Worm (Caenorhabditis elegans) whole organism, L2 larva: ENCODE data around the gene C26B2.8.

Experiments used
- elt-3 ChIP-seq: sonication (generic microtip); optimal IDR thresholded peaks from 2 replicates; lab custom pipeline; 2017; ENCODE audit warnings: missing biosample characterization, missing genetic modification characterization
- skn-1 ChIP-seq: sonication (generic microtip); optimal IDR thresholded peaks from 2 replicates; lab custom pipeline; 2017; ENCODE audit warnings: missing biosample characterization, missing genetic modification characterization
- snpc-4 ChIP-seq: fragments of 150-350 bp; optimal IDR thresholded peaks from 2 replicates; lab custom pipeline; 2014; ENCODE audit warnings: missing biosample characterization, missing genetic modification characterization
- ztf-11 ChIP-seq: sonication (generic microtip); optimal IDR thresholded peaks from 2 replicates; lab custom pipeline; 2017; ENCODE audit warnings: missing biosample characterization, missing genetic modification characterization

DNA sequence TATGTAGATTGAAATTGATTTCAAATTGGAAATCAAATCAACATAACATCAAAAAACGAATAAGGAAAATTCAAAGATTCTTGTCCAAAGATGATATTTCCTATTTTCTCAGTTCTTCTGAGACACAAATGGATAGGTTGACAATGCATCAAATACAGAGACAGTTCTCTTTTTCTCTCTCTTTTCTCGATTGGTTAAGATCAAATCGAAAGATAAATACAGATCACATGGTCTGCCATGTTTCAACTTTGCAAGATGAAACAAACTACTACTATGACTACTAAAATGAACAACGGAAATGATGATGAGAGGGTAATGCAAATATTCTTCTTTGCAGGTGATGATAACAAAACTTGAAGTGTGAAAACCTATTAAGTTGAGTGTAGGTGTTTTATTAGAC lies 22.5 kb downstream of the C26B2.8 start:
- TF ChIP-seq skn-1 (tag; lab: Kevin White, UChicago): no peak
- TF ChIP-seq elt-3 (tag; lab: Kevin White, UChicago): no peak
- TF ChIP-seq ztf-11 (tag; lab: Kevin White, UChicago): no peak
- no peak for TF ChIP-seq snpc-4 (tag; lab: Kevin White, UChicago)
